Worm (Caenorhabditis elegans) whole organism, midembryonic: ENCODE data around the gene F58H1.8.

Experiments used
- T22C8.4 ChIP-seq: fragments of 200-800 bp; sonication (Bioruptor generic); IDR thresholded peaks from 2 replicates; pipeline ENCODE4 v1.3.6; 2022; ENCODE audit warnings: missing genetic modification characterization, missing compliant biosample characterization
- cog-1 ChIP-seq: sonication (generic microtip); optimal IDR thresholded peaks from 2 replicates; lab custom pipeline; 2016; ENCODE audit warnings: missing genetic modification characterization, missing compliant biosample characterization
- flt-1 ChIP-seq: fragments of 200-800 bp; sonication (Bioruptor generic); IDR thresholded peaks from 2 replicates; pipeline ENCODE4 v1.3.6; 2022; ENCODE audit warnings: missing genetic modification characterization, missing compliant biosample characterization
- klf-2 ChIP-seq: fragments of 200-800 bp; sonication (Bioruptor generic); conservative IDR thresholded peaks from 2 replicates; pipeline ENCODE4 v1.3.6; 2022; ENCODE audit warnings: missing genetic modification reagents, missing genetic modification characterization, missing compliant biosample characterization
- med-1 ChIP-seq: sonication (generic microtip); optimal IDR thresholded peaks from 2 replicates; lab custom pipeline; 2017; ENCODE audit warnings: missing genetic modification characterization, mild to moderate bottlenecking, missing compliant biosample characterization, antibody characterized with exemption, missing genetic modification reagents; ENCODE audit not compliant: insufficient read depth
- ref-1 ChIP-seq: fragments of 200-800 bp; sonication (Bioruptor generic); conservative IDR thresholded peaks from 2 replicates; pipeline ENCODE4 v1.3.6; 2022; ENCODE audit warnings: missing genetic modification reagents, missing genetic modification characterization, missing compliant biosample characterization
- tab-1 ChIP-seq: fragments of 200-800 bp; sonication (Bioruptor generic); IDR thresholded peaks from 2 replicates; pipeline ENCODE4 v1.3.6; 2022; ENCODE audit warnings: missing genetic modification characterization, missing compliant biosample characterization
- ztf-23 ChIP-seq: fragments of 200-800 bp; sonication (Bioruptor generic); IDR thresholded peaks from 2 replicates; pipeline ENCODE4 v1.3.6; 2022; ENCODE audit warnings: missing genetic modification reagents, missing genetic modification characterization, missing compliant biosample characterization
- ztf-29 ChIP-seq: fragments of 200-800 bp; sonication (Bioruptor generic); IDR thresholded peaks from 2 replicates; pipeline ENCODE4 v1.3.6; 2022; ENCODE audit warnings: missing genetic modification reagents, missing genetic modification characterization, missing compliant biosample characterization

F58H1.8 gene

DNA sequence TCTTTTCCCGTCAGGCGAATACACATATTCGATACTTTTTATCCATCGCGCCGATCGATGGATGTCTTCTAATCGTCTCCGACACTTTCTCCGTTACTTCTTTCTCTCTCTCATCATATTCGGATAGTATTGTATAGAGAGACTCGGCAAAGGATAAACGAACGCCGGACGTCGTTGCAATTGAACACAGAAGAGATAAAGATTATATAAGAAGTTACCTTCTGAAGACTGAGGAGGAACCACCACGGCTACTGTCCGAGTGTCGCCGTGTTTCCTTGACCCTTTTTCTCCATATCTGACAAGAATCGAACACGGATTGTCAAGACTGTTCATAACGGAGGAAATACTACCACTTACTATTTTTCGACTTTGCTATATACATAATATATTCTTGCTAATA lies 35.8 kb upstream of the F58H1.8 start, which contains the start of gene sma-1:
TSS of gene sma-1 (plus strand) at position 301 of the 400 bp plus-strand sequence.
- TF ChIP-seq flt-1: no peak
- no peak for TF ChIP-seq klf-2 (GFP tag; lab: Robert Waterston, UW)
- no peak for TF ChIP-seq ztf-29
- TF ChIP-seq ztf-23 (GFP tag; lab: Robert Waterston, UW): no peak
- TF ChIP-seq ref-1 (GFP tag; lab: Robert Waterston, UW): no peak
- no peak for TF ChIP-seq cog-1 (tag; lab: Kevin White, UChicago)
- no peak for TF ChIP-seq tab-1 (GFP tag; lab: Robert Waterston, UW)
- TF ChIP-seq med-1 (GFP tag; lab: Kevin White, UChicago): no peak
- TF ChIP-seq T22C8.4 (GFP tag; lab: Robert Waterston, UW): no peak

DNA sequence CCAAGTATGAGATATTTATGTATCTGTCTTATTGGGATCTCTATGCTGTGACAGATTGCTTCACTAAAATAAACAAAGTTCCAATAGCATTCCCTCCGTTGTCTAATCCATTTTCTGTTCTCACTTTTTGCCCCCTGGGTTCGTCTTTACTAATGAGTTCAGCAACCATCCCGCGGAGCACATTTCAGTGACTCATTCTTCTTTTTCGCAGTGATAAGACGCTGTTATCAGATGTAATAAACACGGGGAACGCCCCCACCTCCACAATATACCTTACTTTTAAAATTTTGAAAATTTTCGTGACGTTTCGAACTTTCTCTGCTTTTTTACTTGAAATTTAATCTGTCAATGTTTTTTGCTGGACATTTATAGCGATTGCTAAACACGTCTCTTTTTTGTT lies 34.8 kb upstream of the F58H1.8 start:
- TF ChIP-seq cog-1 (tag; lab: Kevin White, UChicago) (no peak), med-1 (GFP tag; lab: Kevin White, UChicago) (no peak), ztf-29 (no peak), ref-1 (GFP tag; lab: Robert Waterston, UW) (no peak), klf-2 (GFP tag; lab: Robert Waterston, UW) (no peak), flt-1 (no peak), tab-1 (GFP tag; lab: Robert Waterston, UW) (no peak), ztf-23 (GFP tag; lab: Robert Waterston, UW) (no peak), T22C8.4 (GFP tag; lab: Robert Waterston, UW) (no peak)

ce11 chrV:11901260-11901659 lies 33.7 kb upstream of the F58H1.8 start:
- TF ChIP-seq ref-1 (GFP tag; lab: Robert Waterston, UW) (no peak), tab-1 (GFP tag; lab: Robert Waterston, UW) (no peak), ztf-29 (no peak), klf-2 (GFP tag; lab: Robert Waterston, UW) (no peak), ztf-23 (GFP tag; lab: Robert Waterston, UW) (no peak), med-1 (GFP tag; lab: Kevin White, UChicago) (no peak), T22C8.4 (GFP tag; lab: Robert Waterston, UW) (no peak), cog-1 (tag; lab: Kevin White, UChicago) (no peak), flt-1 (no peak)

ce11 chrV:11902161-11902560 lies 32.8 kb upstream of the F58H1.8 start:
- TF ChIP-seq klf-2 (GFP tag; lab: Robert Waterston, UW) (no peak), flt-1 (no peak), med-1 (GFP tag; lab: Kevin White, UChicago) (no peak), tab-1 (GFP tag; lab: Robert Waterston, UW) (no peak), cog-1 (tag; lab: Kevin White, UChicago) (no peak), ref-1 (GFP tag; lab: Robert Waterston, UW) (no peak), ztf-29 (no peak), ztf-23 (GFP tag; lab: Robert Waterston, UW) (no peak), T22C8.4 (GFP tag; lab: Robert Waterston, UW) (no peak)

- TF ChIP-seq klf-2 (GFP tag; lab: Robert Waterston, UW) (no peak), tab-1 (GFP tag; lab: Robert Waterston, UW) (no peak), cog-1 (tag; lab: Kevin White, UChicago) (no peak), med-1 (GFP tag; lab: Kevin White, UChicago) (no peak), T22C8.4 (GFP tag; lab: Robert Waterston, UW) (no peak), ref-1 (GFP tag; lab: Robert Waterston, UW) (no peak), ztf-29 (no peak)
Measured at ce11 chrV:11905977-11906376, 29.0 kb upstream of the F58H1.8 start.

DNA sequence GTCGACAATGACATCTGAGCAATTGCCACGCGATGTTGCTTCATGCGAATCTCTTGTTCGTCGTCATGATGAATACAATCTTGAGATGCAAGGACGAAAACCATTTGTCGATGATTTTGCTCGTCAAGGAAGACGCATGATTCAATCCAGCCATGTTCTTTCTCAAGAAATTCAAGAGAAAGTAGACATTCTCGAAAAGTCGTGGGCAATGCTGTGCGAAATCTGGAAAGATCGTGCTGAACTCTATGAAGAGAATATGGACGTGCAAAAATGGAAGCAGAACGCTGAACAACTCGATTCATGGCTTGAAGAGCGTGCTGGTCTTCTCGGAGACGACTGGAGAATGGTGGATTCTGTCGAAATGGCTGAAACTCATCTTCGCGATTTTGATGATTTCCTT lies 21.7 kb upstream of the F58H1.8 start:
- TF ChIP-seq ztf-29: no peak
- no peak for TF ChIP-seq med-1 (GFP tag; lab: Kevin White, UChicago)
- no peak for TF ChIP-seq flt-1
- TF ChIP-seq klf-2 (GFP tag; lab: Robert Waterston, UW): no peak
- no peak for TF ChIP-seq ztf-23 (GFP tag; lab: Robert Waterston, UW)
- no peak for TF ChIP-seq cog-1 (tag; lab: Kevin White, UChicago)
- no peak for TF ChIP-seq ref-1 (GFP tag; lab: Robert Waterston, UW)
- no peak for TF ChIP-seq tab-1 (GFP tag; lab: Robert Waterston, UW)
- no peak for TF ChIP-seq T22C8.4 (GFP tag; lab: Robert Waterston, UW)

DNA sequence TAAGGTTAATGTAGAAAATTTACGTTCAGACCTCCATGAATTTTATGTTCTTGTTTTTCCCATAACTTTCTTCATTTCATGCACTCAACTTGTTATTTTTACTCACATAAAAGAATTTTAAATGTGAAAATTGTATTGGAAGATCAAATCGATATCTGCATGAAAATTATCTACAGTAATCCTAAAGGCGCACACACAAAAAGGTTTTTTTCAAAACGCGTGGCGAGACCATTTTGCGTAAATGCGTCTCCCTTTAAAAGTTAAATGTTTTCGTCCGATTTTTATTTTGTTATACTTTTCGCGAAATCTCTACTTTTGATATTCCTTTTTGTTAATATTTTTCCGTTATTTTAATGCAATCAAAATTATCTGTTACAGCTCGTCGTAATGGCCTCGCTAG lies 17.8 kb upstream of the F58H1.8 start, which contains the start of gene R31.2:
TSS of gene R31.2 (plus strand) at position 388 of the 400 bp plus-strand sequence.
- TF ChIP-seq flt-1 (no peak), ztf-29 (no peak), ztf-23 (GFP tag; lab: Robert Waterston, UW) (no peak), tab-1 (GFP tag; lab: Robert Waterston, UW) (no peak), T22C8.4 (GFP tag; lab: Robert Waterston, UW) (no peak), med-1 (GFP tag; lab: Kevin White, UChicago) (no peak), klf-2 (GFP tag; lab: Robert Waterston, UW) (no peak), cog-1 (tag; lab: Kevin White, UChicago) (no peak), ref-1 (GFP tag; lab: Robert Waterston, UW) (no peak)

- TF ChIP-seq med-1 (GFP tag; lab: Kevin White, UChicago): no peak
Measured at ce11 chrV:11919639-11920038, 15.3 kb upstream of the F58H1.8 start.

DNA sequence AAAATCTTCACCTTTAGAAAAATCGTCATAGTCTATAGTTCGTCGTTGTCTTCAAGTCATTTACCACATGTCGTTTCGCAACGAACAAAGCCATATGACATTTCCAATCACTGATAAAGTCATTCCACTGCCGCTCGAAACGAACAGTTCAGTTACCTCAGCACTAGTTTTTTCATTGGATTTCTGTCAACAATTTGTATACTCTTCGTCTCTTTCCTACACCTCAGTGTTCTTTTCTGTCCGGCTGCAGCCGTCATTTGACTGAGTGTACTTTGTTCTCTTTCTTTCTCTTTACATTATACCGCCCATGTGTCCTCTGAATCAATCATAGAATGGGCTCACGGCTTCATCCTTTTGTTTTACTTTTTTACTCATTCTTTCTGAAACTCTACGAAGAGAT lies 13.7 kb upstream of the F58H1.8 start:
- TF ChIP-seq tab-1 (GFP tag; lab: Robert Waterston, UW) (no peak), ztf-23 (GFP tag; lab: Robert Waterston, UW) (no peak), klf-2 (GFP tag; lab: Robert Waterston, UW) (no peak), flt-1 (no peak), med-1 (GFP tag; lab: Kevin White, UChicago) (no peak), ref-1 (GFP tag; lab: Robert Waterston, UW) (no peak)
